Fruit fly (Drosophila melanogaster) whole organism, prepupa: ENCODE measurements around the gene CG6865.
A peak's percentile ranks its signal among the peaks of the same experiment; 100 is the strongest.

Experiments
- CG10669 ChIP-seq: fragments of 200-800 bp; sonication (Bioruptor generic); optimal IDR thresholded peaks from 3 replicates; lab custom pipeline; 2018; ENCODE audit warnings: missing biosample characterization, mild to moderate bottlenecking, missing genetic modification characterization, moderate library complexity
- CG1621 ChIP-seq: fragments of 200-800 bp; sonication (Bioruptor generic); optimal IDR thresholded peaks from 3 replicates; lab custom pipeline; 2018; ENCODE audit warnings: missing biosample characterization, mild to moderate bottlenecking, missing genetic modification characterization
- CG34406 ChIP-seq: fragments of 200-800 bp; sonication (Bioruptor generic); optimal IDR thresholded peaks from 3 replicates; lab custom pipeline; 2016; ENCODE audit warnings: missing biosample characterization, missing genetic modification characterization
- CG6808 ChIP-seq: fragments of 200-800 bp; sonication (Bioruptor generic); optimal IDR thresholded peaks from 3 replicates; lab custom pipeline; 2017; ENCODE audit warnings: missing biosample characterization, missing genetic modification characterization, mild to moderate bottlenecking, moderate library complexity, missing genetic modification reagents
- CG6854 ChIP-seq: fragments of 200-800 bp; sonication (Bioruptor generic); optimal IDR thresholded peaks from 2 replicates; lab custom pipeline; 2017; ENCODE audit warnings: missing biosample characterization, mild to moderate bottlenecking, missing genetic modification characterization
- CG8119 ChIP-seq: fragments of 200-800 bp; sonication (Bioruptor generic); IDR thresholded peaks from 3 replicates; pipeline ENCODE4 v1.3.6; 2022; ENCODE audit warnings: missing biosample characterization, missing genetic modification characterization
- Eip75B ChIP-seq: fragments of 200-800 bp; sonication (Bioruptor generic); optimal IDR thresholded peaks from 3 replicates; lab custom pipeline; 2016; ENCODE audit warnings: missing biosample characterization, missing genetic modification characterization
- Eip78C ChIP-seq: fragments of 200-800 bp; sonication (Bioruptor generic); peaks from one replicate; lab custom pipeline; 2016; ENCODE audit warnings: missing biosample characterization, missing genetic modification characterization
- Eip93F ChIP-seq: fragments of 200-800 bp; sonication (Bioruptor generic); optimal IDR thresholded peaks from 2 replicates; lab custom pipeline; 2016; ENCODE audit warnings: missing biosample characterization, mild to moderate bottlenecking, missing genetic modification characterization
- Ets21C ChIP-seq: fragments of 200-800 bp; sonication (Bioruptor generic); optimal IDR thresholded peaks from 3 replicates; lab custom pipeline; 2016; ENCODE audit warnings: missing biosample characterization, missing genetic modification characterization
- Hr4 ChIP-seq: fragments of 200-800 bp; sonication (Bioruptor generic); optimal IDR thresholded peaks from 3 replicates; lab custom pipeline; 2016; ENCODE audit warnings: missing biosample characterization, missing genetic modification characterization
- Lpt ChIP-seq: fragments of 200-800 bp; sonication (Bioruptor generic); optimal IDR thresholded peaks from 3 replicates; lab custom pipeline; 2016; ENCODE audit warnings: missing biosample characterization, missing genetic modification characterization
- Sox102F ChIP-seq: fragments of 200-800 bp; sonication (Bioruptor generic); optimal IDR thresholded peaks from 2 replicates; lab custom pipeline; 2016; ENCODE audit warnings: missing biosample characterization, mild to moderate bottlenecking, missing genetic modification characterization
- Sox14 ChIP-seq: fragments of 200-800 bp; sonication (Bioruptor generic); optimal IDR thresholded peaks from 3 replicates; lab custom pipeline; 2016; ENCODE audit warnings: missing biosample characterization, missing genetic modification characterization
- achi ChIP-seq: fragments of 200-800 bp; sonication (Bioruptor generic); optimal IDR thresholded peaks from 3 replicates; lab custom pipeline; 2016; ENCODE audit warnings: missing biosample characterization, missing genetic modification characterization
- dac ChIP-seq: fragments of 200-800 bp; sonication (Bioruptor generic); optimal IDR thresholded peaks from 2 replicates; lab custom pipeline; 2017; ENCODE audit warnings: missing biosample characterization, mild to moderate bottlenecking, missing genetic modification characterization
- dsx ChIP-seq: fragments of 200-800 bp; optimal IDR thresholded peaks from 3 replicates; lab custom pipeline; 2019; ENCODE audit warnings: missing biosample characterization, mild to moderate bottlenecking, missing genetic modification characterization, moderate library complexity; ENCODE audit not compliant: poor library complexity, severe bottlenecking
- eg ChIP-seq: fragments of 200-800 bp; sonication (Bioruptor generic); IDR thresholded peaks from 3 replicates; pipeline ENCODE4 v1.3.6; 2022; ENCODE audit warnings: missing biosample characterization, missing genetic modification characterization
- esn ChIP-seq: fragments of 200-800 bp; sonication (Bioruptor generic); optimal IDR thresholded peaks from 2 replicates; lab custom pipeline; 2016; ENCODE audit warnings: missing biosample characterization, mild to moderate bottlenecking, missing genetic modification characterization, moderate library complexity
- fd85E ChIP-seq: fragments of 200-800 bp; sonication (Bioruptor generic); optimal IDR thresholded peaks from 3 replicates; lab custom pipeline; 2016; ENCODE audit warnings: missing biosample characterization, missing genetic modification characterization
- fkh ChIP-seq: fragments of 200-800 bp; sonication (Bioruptor generic); optimal IDR thresholded peaks from 3 replicates; lab custom pipeline; 2017; ENCODE audit warnings: missing biosample characterization, mild to moderate bottlenecking, missing genetic modification characterization, moderate library complexity
- lz ChIP-seq: fragments of 200-800 bp; sonication (Bioruptor generic); optimal IDR thresholded peaks from 3 replicates; lab custom pipeline; 2016; ENCODE audit warnings: missing biosample characterization, missing genetic modification characterization
- net ChIP-seq: fragments of 200-800 bp; sonication (Bioruptor generic); optimal IDR thresholded peaks from 3 replicates; lab custom pipeline; 2016; ENCODE audit warnings: missing biosample characterization, missing genetic modification characterization
- pdm3 ChIP-seq: fragments of 200-800 bp; sonication (Bioruptor generic); optimal IDR thresholded peaks from 3 replicates; lab custom pipeline; 2016; ENCODE audit warnings: missing biosample characterization, missing genetic modification characterization
- ss ChIP-seq, 2 experiments: fragments of 200-800 bp; sonication (Bioruptor generic); optimal IDR thresholded peaks; 2 replicates in 1 of 2; 3 replicates in 1 of 2; lab custom pipeline; 2017 to 2018; ENCODE audit warnings: mild to moderate bottlenecking in 2 of 2, missing biosample characterization in 2 of 2, missing genetic modification characterization in 2 of 2, moderate library complexity in 1 of 2
- svp ChIP-seq: fragments of 200-800 bp; sonication (Bioruptor generic); peaks from one replicate; lab custom pipeline; 2016; ENCODE audit warnings: missing biosample characterization, missing genetic modification characterization
- topi ChIP-seq: fragments of 200-800 bp; sonication (Bioruptor generic); optimal IDR thresholded peaks from 3 replicates; lab custom pipeline; 2016; ENCODE audit warnings: missing biosample characterization, missing genetic modification characterization
- vri ChIP-seq: fragments of 200-800 bp; sonication (Bioruptor generic); optimal IDR thresholded peaks from 3 replicates; lab custom pipeline; 2016; ENCODE audit warnings: missing biosample characterization, mild to moderate bottlenecking, missing genetic modification characterization

The CG6865 gene

DNA sequence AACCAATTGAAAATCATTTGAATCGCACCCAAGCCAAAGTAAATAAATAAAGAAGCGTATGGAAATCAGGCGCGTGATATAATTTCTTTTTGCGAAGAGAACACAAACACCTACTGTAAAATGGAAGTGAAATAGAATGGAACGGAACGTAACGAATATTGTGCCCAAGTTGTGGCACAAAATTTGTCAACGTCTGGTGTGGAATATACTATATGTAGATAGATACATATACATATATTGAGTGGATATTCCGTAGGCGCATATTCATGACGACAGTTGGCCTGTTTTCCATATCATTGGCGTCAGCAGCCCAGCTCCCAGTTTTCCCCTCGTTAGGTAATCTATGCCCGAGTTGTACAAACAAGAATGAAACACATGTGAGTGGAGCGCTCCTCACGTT is 31.3 kb upstream of the CG6865 start:
- TF ChIP-seq Ets21C (GFP tag; lab: Kevin White, UChicago), result no peak
- no peak for TF ChIP-seq Eip78C
- no peak for TF ChIP-seq esn
- TF ChIP-seq, all 60 proteins: peak for 0

DNA sequence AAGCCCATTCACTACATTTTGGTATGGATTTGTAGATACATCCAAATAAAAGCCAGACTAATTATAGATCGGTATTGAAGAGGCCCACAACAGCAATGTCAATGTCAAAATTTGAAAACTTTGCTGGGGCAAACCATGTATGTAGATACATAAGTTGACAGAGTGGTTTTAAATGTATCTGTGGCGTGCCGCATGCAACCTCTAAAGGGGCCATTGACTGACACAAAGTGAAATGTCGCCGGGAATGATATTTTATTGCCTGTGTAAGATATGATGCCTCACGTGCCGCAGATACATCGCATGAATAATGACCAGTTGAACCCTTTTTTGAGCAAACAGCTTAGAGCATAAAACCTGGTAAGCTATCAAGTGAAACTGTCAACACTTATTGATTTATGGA is 30.7 kb upstream of the CG6865 start:
- TF ChIP-seq ss (GFP tag; optimal IDR thresholded peaks at IDR 0.05; lab: Kevin White, UChicago), result peak in 1 of 2 experiments; percentile 82
- TF ChIP-seq Sox102F (GFP tag; lab: Kevin White, UChicago), result no peak

DNA sequence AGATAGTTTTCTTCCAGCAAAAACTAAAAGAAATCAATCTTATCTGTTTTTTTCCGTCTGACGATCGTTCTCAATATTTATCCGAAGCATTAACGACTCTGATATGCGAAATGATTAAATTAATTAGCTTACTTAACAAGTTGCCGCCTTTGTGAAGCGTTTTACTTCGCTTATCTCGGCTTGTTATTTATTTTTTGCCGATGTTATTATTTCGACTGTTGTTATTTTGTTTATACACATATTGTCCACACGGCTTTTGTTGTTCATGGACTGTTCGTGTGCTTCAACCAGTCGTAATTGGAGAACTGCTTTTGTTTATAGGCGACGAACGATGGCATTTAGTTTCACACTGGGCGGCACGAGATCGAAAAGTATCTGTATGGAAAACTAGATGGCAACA is 30.2 kb upstream of the CG6865 start:
- TF ChIP-seq fkh (peak; percentile 76), CG34406 (peak; percentile 1), vri (GFP tag; lab: Kevin White, UChicago) (peak; percentile 53), dac (GFP tag; lab: Kevin White, UChicago) (no peak), esn (peak; percentile 24), CG6854 (GFP tag; lab: Kevin White, UChicago) (peak; percentile 55), ss (GFP tag; optimal IDR thresholded peaks at IDR 0.05; lab: Kevin White, UChicago) (peak in 1 of 2 experiments; percentile 0), CG8119 (GFP tag; lab: Robert Waterston, UW) (no peak), fd85E (GFP tag; lab: Kevin White, UChicago) (no peak), topi (GFP tag; lab: Kevin White, UChicago) (peak; percentile 15), Eip78C (peak; percentile 78), Sox102F (GFP tag; lab: Kevin White, UChicago) (peak; percentile 55), CG6808 (peak; percentile 27), Sox14 (no peak)
- TF ChIP-seq, all 60 proteins: peak for 10

DNA sequence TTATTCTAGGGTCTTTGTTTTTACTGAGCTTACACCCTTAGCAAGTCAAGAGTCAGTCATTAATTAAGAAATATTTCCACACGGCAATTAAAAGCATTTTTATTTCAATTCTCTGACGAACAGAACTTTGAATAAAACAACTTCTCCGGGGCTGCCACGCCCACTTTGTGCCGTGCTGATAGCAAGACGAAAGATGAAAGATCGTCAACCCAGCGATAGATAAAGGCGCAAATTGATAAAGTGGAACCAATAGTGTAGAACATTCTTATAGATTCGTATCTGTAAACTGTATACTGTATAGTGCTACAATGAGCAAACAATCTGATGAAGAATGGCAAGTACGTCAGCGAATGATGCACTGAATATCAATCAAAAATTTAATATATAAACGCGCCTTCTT is 28.5 kb upstream of the CG6865 start:
- peak; percentile 21 for TF ChIP-seq Eip78C
- no peak for TF ChIP-seq Eip75B (GFP tag; lab: Kevin White, UChicago)
- TF ChIP-seq Lpt, result no peak
- TF ChIP-seq achi, result no peak
- no peak for TF ChIP-seq CG8119 (GFP tag; lab: Robert Waterston, UW)
- no peak for TF ChIP-seq CG1621 (tag; lab: Kevin White, UChicago)
- TF ChIP-seq svp (GFP tag; lab: Kevin White, UChicago), result peak; percentile 92

DNA sequence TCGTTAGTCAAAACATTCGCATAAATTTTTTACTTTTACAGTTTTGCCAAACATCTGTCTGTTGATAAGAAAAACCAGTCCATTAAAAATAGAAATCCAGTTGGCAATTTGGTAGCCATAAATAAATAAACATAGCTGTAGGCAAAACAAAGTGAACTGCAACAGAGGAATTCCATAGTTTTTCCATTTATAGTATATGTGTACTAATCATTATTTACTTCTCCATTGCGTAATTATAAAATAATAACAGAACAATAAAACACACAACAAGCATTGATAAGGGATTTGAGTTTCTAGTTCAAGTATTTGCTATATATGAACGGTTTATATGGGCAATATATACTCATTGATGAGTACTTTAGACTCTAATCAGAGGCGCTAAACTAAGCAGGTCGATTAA is 26.8 kb upstream of the CG6865 start:
- TF ChIP-seq topi (GFP tag; lab: Kevin White, UChicago) (no peak), net (GFP tag; lab: Kevin White, UChicago) (no peak), CG10669 (GFP tag; lab: Kevin White, UChicago) (no peak), Eip93F (no peak), Hr4 (GFP tag; lab: Kevin White, UChicago) (no peak)

DNA sequence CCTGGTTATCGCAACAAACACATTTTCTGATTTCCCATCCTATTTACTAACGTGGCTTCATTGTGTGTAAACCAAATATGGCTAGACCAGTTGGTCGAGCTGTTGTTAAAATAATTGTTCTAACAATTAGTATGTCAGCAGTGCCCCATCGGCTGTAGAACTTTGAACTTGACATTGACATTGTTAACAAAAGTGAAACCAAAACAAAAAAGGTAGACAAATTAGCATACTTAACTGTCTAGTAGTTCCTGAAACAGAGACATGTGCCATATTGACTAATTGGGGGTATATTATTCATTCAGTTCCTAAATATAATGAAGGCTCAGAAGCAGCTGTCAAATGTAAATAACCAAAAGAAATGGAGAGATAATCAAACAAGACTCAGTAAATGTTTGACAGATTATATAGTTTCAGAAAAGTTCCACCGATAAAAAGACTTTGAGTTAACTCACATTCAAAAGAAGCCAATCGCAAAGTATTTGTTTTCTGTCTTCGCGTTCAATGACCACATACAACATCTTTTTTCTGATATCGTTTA is 25.7 kb upstream of the CG6865 start:
- no peak for TF ChIP-seq pdm3 (GFP tag; lab: Kevin White, UChicago)
- TF ChIP-seq fkh, result peak; percentile 71

DNA sequence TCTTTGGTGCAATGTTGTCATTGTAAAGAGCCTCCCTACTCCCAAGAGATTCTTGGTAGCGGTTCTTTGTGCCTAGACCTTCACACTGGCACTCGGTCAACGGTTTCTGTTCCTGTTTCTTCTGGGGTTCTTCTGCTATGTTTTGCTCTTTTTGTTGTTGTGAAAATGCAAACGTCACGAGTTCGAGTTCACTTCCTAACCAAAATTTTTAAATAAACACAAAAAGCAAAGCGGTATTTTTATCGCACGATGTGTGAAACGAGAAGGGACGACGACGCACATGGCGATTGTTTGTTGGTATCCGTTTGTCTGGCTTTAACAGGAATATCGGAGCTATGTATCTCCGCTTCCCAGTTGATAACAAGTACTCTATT is 23.5 kb upstream of the CG6865 start:
- TF ChIP-seq Eip78C (peak; percentile 13), eg (GFP tag; lab: Robert Waterston, UW) (no peak), dsx (GFP tag; lab: Kevin White, UChicago) (no peak), lz (GFP tag; lab: Kevin White, UChicago) (no peak)
